Worm (Caenorhabditis elegans) whole organism, L4 larva: ENCODE measurements around the gene W09B6.4.

Experiments used
- F26F4.8 ChIP-seq: fragments of 200-800 bp; sonication (Bioruptor generic); conservative IDR thresholded peaks from 2 replicates; pipeline ENCODE4 v1.3.6; 2022; ENCODE audit warnings: missing genetic modification characterization, missing compliant biosample characterization
- Y48G9A.11 ChIP-seq: fragments of 200-800 bp; sonication (Bioruptor generic); IDR thresholded peaks from 2 replicates; pipeline ENCODE4 v1.3.6; 2022; ENCODE audit warnings: missing genetic modification reagents, missing genetic modification characterization, missing compliant biosample characterization
- aha-1 ChIP-seq: fragments of 150-350 bp; peaks from one replicate; lab custom pipeline; 2014; ENCODE audit warnings: missing biosample characterization, missing genetic modification characterization
- arid-1 ChIP-seq: fragments of 200-800 bp; sonication (Bioruptor generic); conservative IDR thresholded peaks from 2 replicates; pipeline ENCODE4 v1.3.6; 2022; ENCODE audit warnings: missing genetic modification reagents, missing genetic modification characterization, missing compliant biosample characterization
- ceh-28 ChIP-seq: fragments of 150-350 bp; optimal IDR thresholded peaks from 2 replicates; lab custom pipeline; 2014; ENCODE audit warnings: missing biosample characterization, missing genetic modification reagents, missing genetic modification characterization
- ceh-32 ChIP-seq: sonication (generic microtip); optimal IDR thresholded peaks from 2 replicates; lab custom pipeline; 2016; ENCODE audit warnings: mild to moderate bottlenecking, missing genetic modification characterization, missing compliant biosample characterization; ENCODE audit not compliant: poor library complexity
- ceh-44 ChIP-seq: fragments of 200-800 bp; sonication (Bioruptor generic); IDR thresholded peaks from 2 replicates; pipeline ENCODE4 v1.3.6; 2022; ENCODE audit warnings: missing genetic modification reagents, missing genetic modification characterization, missing compliant biosample characterization
- daf-16 ChIP-seq, 3 experiments: sonication (generic microtip); optimal IDR thresholded peaks; 2 replicates each; lab custom pipeline; 2016 to 2017; ENCODE audit warnings: missing genetic modification characterization in 3 of 3, missing genetic modification reagents in 3 of 3, mild to moderate bottlenecking in 2 of 3, missing compliant biosample characterization in 2 of 3, missing biosample characterization in 1 of 3, moderate library complexity in 1 of 3
- dmd-6 ChIP-seq: fragments of 200-800 bp; sonication (Bioruptor generic); IDR thresholded peaks from 2 replicates; pipeline ENCODE4 v1.3.6; 2022; ENCODE audit warnings: missing genetic modification reagents, missing genetic modification characterization, missing compliant biosample characterization
- dve-1 ChIP-seq: sonication (generic microtip); optimal IDR thresholded peaks from 2 replicates; lab custom pipeline; 2017; ENCODE audit warnings: antibody characterized with exemption, mild to moderate bottlenecking, missing genetic modification characterization, missing compliant biosample characterization; ENCODE audit not compliant: insufficient read depth
- fkh-10 ChIP-seq: fragments of 150-350 bp; optimal IDR thresholded peaks from 2 replicates; lab custom pipeline; 2014; ENCODE audit warnings: missing biosample characterization, missing genetic modification reagents, missing genetic modification characterization
- fos-1 ChIP-seq: fragments of 150-350 bp; optimal IDR thresholded peaks from 2 replicates; lab custom pipeline; 2014; ENCODE audit warnings: missing biosample characterization, missing genetic modification characterization
- gei-8 ChIP-seq: fragments of 200-800 bp; sonication (Bioruptor generic); optimal IDR thresholded peaks from 2 replicates; lab custom pipeline; 2018; ENCODE audit warnings: mild to moderate bottlenecking, missing genetic modification characterization, missing compliant biosample characterization
- hif-1 ChIP-seq, 2 experiments: sonication (generic microtip); optimal IDR thresholded peaks; 2 replicates each; lab custom pipeline; 2016 to 2017; ENCODE audit warnings: missing compliant biosample characterization in 2 of 2, missing genetic modification characterization in 2 of 2, missing genetic modification reagents in 2 of 2, missing genotype in 2 of 2, mild to moderate bottlenecking in 1 of 2
- hlh-11 ChIP-seq: fragments of 200-800 bp; sonication (Bioruptor generic); optimal IDR thresholded peaks from 2 replicates; lab custom pipeline; 2018; ENCODE audit warnings: mild to moderate bottlenecking, missing genetic modification characterization, missing compliant biosample characterization
- hmg-1.1 ChIP-seq: fragments of 200-800 bp; sonication (Bioruptor generic); IDR thresholded peaks from 2 replicates; pipeline ENCODE4 v1.3.6; 2022; ENCODE audit warnings: missing genetic modification reagents, missing genetic modification characterization, missing compliant biosample characterization
- lin-15B ChIP-seq: fragments of 150-350 bp; sonication (generic microtip); optimal IDR thresholded peaks from 3 replicates; lab custom pipeline; 2014; ENCODE audit warnings: missing biosample characterization, missing genetic modification characterization
- lin-38 ChIP-seq: fragments of 200-800 bp; sonication (Bioruptor generic); IDR thresholded peaks from 2 replicates; pipeline ENCODE4 v1.3.6; 2022; ENCODE audit warnings: missing genetic modification reagents, missing genetic modification characterization, missing compliant biosample characterization
- madf-9 ChIP-seq: fragments of 200-800 bp; sonication (Bioruptor generic); conservative IDR thresholded peaks from 2 replicates; pipeline ENCODE4 v1.3.6; 2022; ENCODE audit warnings: missing genetic modification reagents, missing genetic modification characterization, missing compliant biosample characterization
- mdt-29 ChIP-seq: fragments of 200-800 bp; sonication (Bioruptor generic); IDR thresholded peaks from 2 replicates; pipeline ENCODE4 v1.3.6; 2022; ENCODE audit warnings: missing genetic modification reagents, missing genetic modification characterization, missing compliant biosample characterization
- mep-1 ChIP-seq: fragments of 150-350 bp; sonication (generic microtip); optimal IDR thresholded peaks from 3 replicates; lab custom pipeline; 2014; ENCODE audit warnings: missing biosample characterization, missing genetic modification characterization
- mes-2 ChIP-seq: sonication (generic microtip); optimal IDR thresholded peaks from 2 replicates; lab custom pipeline; 2016; ENCODE audit warnings: missing genotype, mild to moderate bottlenecking, missing genetic modification characterization, missing compliant biosample characterization; ENCODE audit not compliant: poor library complexity, severe bottlenecking
- mxl-3 ChIP-seq: fragments of 200-800 bp; sonication (Bioruptor generic); optimal IDR thresholded peaks from 2 replicates; lab custom pipeline; 2018; ENCODE audit warnings: mild to moderate bottlenecking, missing genetic modification characterization, missing compliant biosample characterization
- nhr-11 ChIP-seq: fragments of 150-350 bp; optimal IDR thresholded peaks from 2 replicates; lab custom pipeline; 2014; ENCODE audit warnings: missing biosample characterization, missing genetic modification characterization
- nhr-237 ChIP-seq: sonication (generic microtip); optimal IDR thresholded peaks from 2 replicates; lab custom pipeline; 2017; ENCODE audit warnings: missing biosample characterization, missing genetic modification characterization
- nhr-28 ChIP-seq: fragments of 150-350 bp; optimal IDR thresholded peaks from 2 replicates; lab custom pipeline; 2014; ENCODE audit warnings: missing biosample characterization, missing genetic modification characterization
- nhr-41 ChIP-seq: fragments of 200-800 bp; sonication (Bioruptor generic); IDR thresholded peaks from 2 replicates; pipeline ENCODE4 v1.3.6; 2022; ENCODE audit warnings: missing genetic modification reagents, missing genetic modification characterization, missing compliant biosample characterization
- nhr-48 ChIP-seq: sonication (generic microtip); optimal IDR thresholded peaks from 2 replicates; lab custom pipeline; 2016; ENCODE audit warnings: mild to moderate bottlenecking, missing genetic modification characterization, missing compliant biosample characterization
- php-3 ChIP-seq: fragments of 200-800 bp; sonication (Bioruptor generic); IDR thresholded peaks from 2 replicates; pipeline ENCODE4 v1.3.6; 2022; ENCODE audit warnings: missing genetic modification reagents, missing genetic modification characterization, missing compliant biosample characterization
- pqm-1 ChIP-seq: sonication (generic microtip); optimal IDR thresholded peaks from 2 replicates; lab custom pipeline; 2017; ENCODE audit warnings: missing biosample characterization, missing genetic modification characterization
- rbr-2 ChIP-seq: sonication (generic microtip); optimal IDR thresholded peaks from 2 replicates; lab custom pipeline; 2016; ENCODE audit warnings: missing genotype, missing genetic modification characterization, missing compliant biosample characterization
- snpc-1.2 ChIP-seq: fragments of 200-800 bp; sonication (Bioruptor generic); IDR thresholded peaks from 2 replicates; pipeline ENCODE4 v1.3.6; 2022; ENCODE audit warnings: missing genetic modification reagents, missing genetic modification characterization, missing compliant biosample characterization
- tra-1 ChIP-seq: fragments of 200-800 bp; sonication (Bioruptor generic); IDR thresholded peaks from 2 replicates; pipeline ENCODE4 v1.3.6; 2022; ENCODE audit warnings: missing genetic modification reagents, missing genetic modification characterization, missing compliant biosample characterization
- unc-130 ChIP-seq: sonication (generic microtip); optimal IDR thresholded peaks from 2 replicates; lab custom pipeline; 2016; ENCODE audit warnings: missing genetic modification reagents, missing genetic modification characterization, missing compliant biosample characterization
- zag-1 ChIP-seq: fragments of 150-350 bp; optimal IDR thresholded peaks from 2 replicates; lab custom pipeline; 2014; ENCODE audit warnings: missing biosample characterization, missing genetic modification characterization

The W09B6.4 gene

DNA sequence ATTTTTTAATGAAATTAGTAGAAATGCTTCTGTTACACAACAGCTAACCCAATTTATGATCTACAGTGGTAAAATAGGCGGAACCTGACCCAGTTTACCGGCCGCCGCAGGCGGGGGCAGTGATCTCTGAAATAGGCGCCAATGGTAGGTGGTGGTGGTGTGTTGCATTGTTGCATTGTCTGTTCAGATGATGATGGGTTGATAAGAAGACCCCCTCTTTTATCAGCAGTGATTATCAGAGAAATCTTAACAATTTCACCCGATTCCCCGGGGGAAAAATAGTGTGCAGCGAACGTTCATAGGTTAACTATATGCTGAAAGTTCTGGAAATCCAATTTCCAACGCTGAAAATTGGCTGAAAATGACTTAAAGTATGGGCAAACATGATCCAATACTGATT lies 2.0 kb downstream of the W09B6.4 start:
- TF ChIP-seq nhr-48 (tag; lab: Kevin White, UChicago) (no peak), arid-1 (no peak), tra-1 (GFP tag; lab: Robert Waterston, UW) (0 out of 2 replicates have a peak, but pooled peaks have one; percentile 11), nhr-28 (tag; lab: Kevin White, UChicago) (peak; percentile 41), mxl-3 (GFP tag; lab: Kevin White, UChicago) (no peak), lin-15B (tag; lab: Kevin White, UChicago) (no peak), gei-8 (GFP tag; lab: Kevin White, UChicago) (no peak), fos-1 (no peak), nhr-11 (no peak), php-3 (GFP tag; lab: Robert Waterston, UW) (0 out of 2 replicates have a peak, but pooled peaks have one; percentile 13), mep-1 (tag; lab: Kevin White, UChicago) (no peak), snpc-1.2 (GFP tag; lab: Robert Waterston, UW) (no peak), hlh-11 (tag; lab: Kevin White, UChicago) (peak; percentile 29), ceh-32 (tag; lab: Kevin White, UChicago) (no peak), dmd-6 (peak; percentile 51; the same call in 1 of the 2 replicates), hmg-1.1 (GFP tag; lab: Robert Waterston, UW) (no peak), daf-16 (GFP tag; optimal IDR thresholded peaks at IDR 0.05; lab: Kevin White, UChicago) (no peak), daf-16 (tag; optimal IDR thresholded peaks at IDR 0.05; lab: Kevin White, UChicago) (peak; percentile 58), ceh-44 (GFP tag; lab: Robert Waterston, UW) (no peak), mes-2 (tag; lab: Kevin White, UChicago) (peak; percentile 19), madf-9 (GFP tag; lab: Robert Waterston, UW) (0 out of 2 replicates have a peak, but pooled peaks have one; percentile 36), unc-130 (GFP tag; lab: Kevin White, UChicago) (no peak), nhr-41 (GFP tag; lab: Robert Waterston, UW) (no peak), mdt-29 (GFP tag; lab: Robert Waterston, UW) (no peak), fkh-10 (GFP tag; lab: Kevin White, UChicago) (no peak), F26F4.8 (GFP tag; lab: Robert Waterston, UW) (no peak), Y48G9A.11 (GFP tag; lab: Robert Waterston, UW) (0 out of 2 replicates have a peak, but pooled peaks have one; percentile 45), dve-1 (tag; lab: Kevin White, UChicago) (peak; percentile 24), pqm-1 (tag; lab: Kevin White, UChicago) (peak; percentile 62), hif-1 (tag; optimal IDR thresholded peaks at IDR 0.05; lab: Kevin White, UChicago) (no peak), lin-38 (GFP tag; lab: Robert Waterston, UW) (no peak), rbr-2 (tag; lab: Kevin White, UChicago) (no peak), aha-1 (tag; lab: Kevin White, UChicago) (peak; percentile 37)
- TF ChIP-seq, all 104 proteins: peak for 12

DNA sequence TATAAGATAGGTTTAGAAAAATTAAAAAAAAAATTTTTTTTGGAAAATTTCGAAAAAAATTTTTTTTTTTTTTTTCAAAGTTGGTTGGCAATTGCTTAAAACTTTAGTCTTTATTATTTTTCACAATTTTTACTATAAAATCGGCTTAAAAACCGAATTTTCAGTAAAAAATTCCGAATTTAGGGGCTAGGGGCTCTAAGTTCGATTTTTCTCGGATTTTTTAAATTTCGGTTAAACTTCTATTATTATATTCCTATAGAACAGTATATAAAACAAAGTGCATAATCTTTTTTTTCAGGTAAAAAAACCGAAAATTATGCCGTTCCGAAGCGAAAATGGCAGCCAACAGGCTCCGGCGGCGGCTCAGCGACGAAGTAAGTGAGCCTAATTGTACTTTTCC lies 4.2 kb downstream of the W09B6.4 start, which contains the start of gene pod-2:
Gene pod-2, plus strand, starts transcription at position 301 of the 400 bp plus-strand sequence.
- TF ChIP-seq fos-1 (no peak), nhr-237 (tag; lab: Kevin White, UChicago) (no peak), unc-130 (GFP tag; lab: Kevin White, UChicago) (no peak), ceh-28 (tag; lab: Kevin White, UChicago) (no peak), mxl-3 (GFP tag; lab: Kevin White, UChicago) (no peak), zag-1 (no peak)
- TF ChIP-seq, all 104 proteins: peak for 0
